Worm (Caenorhabditis elegans): ENCODE results near the gene sna-2.

ce11 chrIV:9810633-9811032, 33.2 kb upstream of the sna-2 start, which contains the start of gene dct-15:
- no peak for TF ChIP-seq zfp-3 (GFP tag; conservative IDR thresholded peaks at IDR 0.05)
- TF ChIP-seq ama-1 (optimal IDR thresholded peaks at IDR 0.05) = no peak
- no peak for TF ChIP-seq snpc-4 (tag; optimal IDR thresholded peaks at IDR 0.05)
